Worm (Caenorhabditis elegans) whole organism, midembryonic: ENCODE measurements around the gene C54C6.7.

ENCODE experiments used
- T22C8.4 ChIP-seq: fragments of 200-800 bp; sonication (Bioruptor generic); IDR thresholded peaks from 2 replicates; pipeline ENCODE4 v1.3.6; 2022; ENCODE audit warnings: missing genetic modification characterization, missing compliant biosample characterization
- cog-1 ChIP-seq: sonication (generic microtip); optimal IDR thresholded peaks from 2 replicates; lab custom pipeline; 2016; ENCODE audit warnings: missing genetic modification characterization, missing compliant biosample characterization
- flt-1 ChIP-seq: fragments of 200-800 bp; sonication (Bioruptor generic); IDR thresholded peaks from 2 replicates; pipeline ENCODE4 v1.3.6; 2022; ENCODE audit warnings: missing genetic modification characterization, missing compliant biosample characterization
- klf-2 ChIP-seq: fragments of 200-800 bp; sonication (Bioruptor generic); conservative IDR thresholded peaks from 2 replicates; pipeline ENCODE4 v1.3.6; 2022; ENCODE audit warnings: missing genetic modification reagents, missing genetic modification characterization, missing compliant biosample characterization
- med-1 ChIP-seq: sonication (generic microtip); optimal IDR thresholded peaks from 2 replicates; lab custom pipeline; 2017; ENCODE audit warnings: missing genetic modification characterization, mild to moderate bottlenecking, missing compliant biosample characterization, antibody characterized with exemption, missing genetic modification reagents; ENCODE audit not compliant: insufficient read depth
- ref-1 ChIP-seq: fragments of 200-800 bp; sonication (Bioruptor generic); conservative IDR thresholded peaks from 2 replicates; pipeline ENCODE4 v1.3.6; 2022; ENCODE audit warnings: missing genetic modification reagents, missing genetic modification characterization, missing compliant biosample characterization
- tab-1 ChIP-seq: fragments of 200-800 bp; sonication (Bioruptor generic); IDR thresholded peaks from 2 replicates; pipeline ENCODE4 v1.3.6; 2022; ENCODE audit warnings: missing genetic modification characterization, missing compliant biosample characterization
- ztf-23 ChIP-seq: fragments of 200-800 bp; sonication (Bioruptor generic); IDR thresholded peaks from 2 replicates; pipeline ENCODE4 v1.3.6; 2022; ENCODE audit warnings: missing genetic modification reagents, missing genetic modification characterization, missing compliant biosample characterization
- ztf-29 ChIP-seq: fragments of 200-800 bp; sonication (Bioruptor generic); IDR thresholded peaks from 2 replicates; pipeline ENCODE4 v1.3.6; 2022; ENCODE audit warnings: missing genetic modification reagents, missing genetic modification characterization, missing compliant biosample characterization

ce11 chrIII:3534185-3534584, 12.0 kb downstream of the C54C6.7 start:
- TF ChIP-seq ref-1 (GFP tag; lab: Robert Waterston, UW) (no peak), cog-1 (tag; lab: Kevin White, UChicago) (no peak), flt-1 (no peak), med-1 (GFP tag; lab: Kevin White, UChicago) (no peak), T22C8.4 (GFP tag; lab: Robert Waterston, UW) (no peak), klf-2 (no peak), ztf-23 (GFP tag; lab: Robert Waterston, UW) (no peak), ztf-29 (no peak), tab-1 (GFP tag; lab: Robert Waterston, UW) (no peak)
